Worm (Caenorhabditis elegans) whole organism, L4 larva: Measurements from ENCODE around the gene F13H8.11.

ENCODE experiments used
- F44E2.7 ChIP-seq: fragments of 200-800 bp; sonication (Bioruptor generic); IDR thresholded peaks from 2 replicates; pipeline ENCODE4 v2.1.2; 2022; ENCODE audit warnings: missing genetic modification characterization, missing compliant biosample characterization
- F49E8.2 ChIP-seq: sonication (generic microtip); optimal IDR thresholded peaks from 2 replicates; lab custom pipeline; 2016; ENCODE audit warnings: missing compliant biosample characterization, mild to moderate bottlenecking, missing genetic modification characterization, borderline replicate concordance
- T20F7.1 ChIP-seq: fragments of 200-800 bp; sonication (Bioruptor generic); optimal IDR thresholded peaks from 2 replicates; lab custom pipeline; 2018; ENCODE audit warnings: mild to moderate bottlenecking, missing genetic modification characterization, missing compliant biosample characterization
- T26A8.4 ChIP-seq: fragments of 200-800 bp; sonication (Bioruptor generic); IDR thresholded peaks from 2 replicates; pipeline ENCODE4 v1.3.6; 2022; ENCODE audit warnings: missing genetic modification characterization, missing compliant biosample characterization
- Y105C5A.15 ChIP-seq: fragments of 200-800 bp; sonication (Bioruptor generic); IDR thresholded peaks from 2 replicates; pipeline ENCODE4 v1.3.6; 2022; ENCODE audit warnings: missing genetic modification characterization, missing compliant biosample characterization
- Y48G9A.11 ChIP-seq: fragments of 200-800 bp; sonication (Bioruptor generic); IDR thresholded peaks from 2 replicates; pipeline ENCODE4 v1.3.6; 2022; ENCODE audit warnings: missing genetic modification reagents, missing genetic modification characterization, missing compliant biosample characterization
- Y5F2A.4 ChIP-seq: fragments of 200-800 bp; sonication (Bioruptor generic); optimal IDR thresholded peaks from 2 replicates; lab custom pipeline; 2018; ENCODE audit warnings: mild to moderate bottlenecking, missing genetic modification characterization, missing compliant biosample characterization
- ZK337.2 ChIP-seq: fragments of 200-800 bp; sonication (Bioruptor generic); IDR thresholded peaks from 2 replicates; pipeline ENCODE4 v1.3.6; 2022; ENCODE audit warnings: missing genetic modification reagents, missing genetic modification characterization, missing compliant biosample characterization
- ZK546.5 ChIP-seq, 2 experiments: sonication (generic microtip); optimal IDR thresholded peaks; 2 replicates each; lab custom pipeline; 2017; ENCODE audit warnings: missing biosample characterization in 2 of 2, missing genetic modification characterization in 2 of 2
- aha-1 ChIP-seq: fragments of 150-350 bp; peaks from one replicate; lab custom pipeline; 2014; ENCODE audit warnings: missing biosample characterization, missing genetic modification characterization
- aly-2 ChIP-seq: sonication (generic microtip); optimal IDR thresholded peaks from 2 replicates; lab custom pipeline; 2018; ENCODE audit warnings: missing biosample characterization, missing genetic modification characterization
- arid-1 ChIP-seq: fragments of 200-800 bp; sonication (Bioruptor generic); conservative IDR thresholded peaks from 2 replicates; pipeline ENCODE4 v1.3.6; 2022; ENCODE audit warnings: missing genetic modification reagents, missing genetic modification characterization, missing compliant biosample characterization
- ceh-20 ChIP-seq: fragments of 200-800 bp; sonication (Bioruptor generic); IDR thresholded peaks from 2 replicates; pipeline ENCODE4 v1.3.6; 2022; ENCODE audit warnings: missing genetic modification reagents, missing genetic modification characterization, missing compliant biosample characterization
- ceh-28 ChIP-seq: fragments of 150-350 bp; optimal IDR thresholded peaks from 2 replicates; lab custom pipeline; 2014; ENCODE audit warnings: missing biosample characterization, missing genetic modification reagents, missing genetic modification characterization
- ceh-32 ChIP-seq: sonication (generic microtip); optimal IDR thresholded peaks from 2 replicates; lab custom pipeline; 2016; ENCODE audit warnings: mild to moderate bottlenecking, missing genetic modification characterization, missing compliant biosample characterization; ENCODE audit not compliant: poor library complexity
- ceh-44 ChIP-seq: fragments of 200-800 bp; sonication (Bioruptor generic); IDR thresholded peaks from 2 replicates; pipeline ENCODE4 v1.3.6; 2022; ENCODE audit warnings: missing genetic modification reagents, missing genetic modification characterization, missing compliant biosample characterization
- ces-1 ChIP-seq: fragments of 150-350 bp; sonication (generic microtip); optimal IDR thresholded peaks from 4 replicates; lab custom pipeline; 2014; ENCODE audit warnings: missing biosample characterization, missing genetic modification reagents, missing genetic modification characterization
- cey-2 ChIP-seq: sonication (generic microtip); optimal IDR thresholded peaks from 3 replicates; lab custom pipeline; 2017; ENCODE audit warnings: missing genetic modification characterization, mild to moderate bottlenecking, missing compliant biosample characterization, antibody characterized with exemption, borderline replicate concordance; ENCODE audit not compliant: insufficient read depth
- daf-8 ChIP-seq: fragments of 200-800 bp; sonication (Bioruptor generic); IDR thresholded peaks from 2 replicates; pipeline ENCODE4 v1.3.6; 2022; ENCODE audit warnings: missing genetic modification characterization, missing compliant biosample characterization
- egl-43 ChIP-seq: fragments of 200-800 bp; sonication (Bioruptor generic); IDR thresholded peaks from 2 replicates; pipeline ENCODE4 v1.3.6; 2022; ENCODE audit warnings: missing genetic modification reagents, missing genetic modification characterization, missing compliant biosample characterization
- fkh-10 ChIP-seq: fragments of 150-350 bp; optimal IDR thresholded peaks from 2 replicates; lab custom pipeline; 2014; ENCODE audit warnings: missing biosample characterization, missing genetic modification reagents, missing genetic modification characterization
- gei-8 ChIP-seq: fragments of 200-800 bp; sonication (Bioruptor generic); optimal IDR thresholded peaks from 2 replicates; lab custom pipeline; 2018; ENCODE audit warnings: mild to moderate bottlenecking, missing genetic modification characterization, missing compliant biosample characterization
- hlh-30 ChIP-seq: sonication (generic microtip); optimal IDR thresholded peaks from 2 replicates; lab custom pipeline; 2017; ENCODE audit warnings: antibody characterized with exemption, mild to moderate bottlenecking, missing genetic modification characterization, missing compliant biosample characterization; ENCODE audit not compliant: insufficient read depth
- hmg-1.1 ChIP-seq: fragments of 200-800 bp; sonication (Bioruptor generic); IDR thresholded peaks from 2 replicates; pipeline ENCODE4 v1.3.6; 2022; ENCODE audit warnings: missing genetic modification reagents, missing genetic modification characterization, missing compliant biosample characterization
- lim-7 ChIP-seq: fragments of 200-800 bp; sonication (Bioruptor generic); IDR thresholded peaks from 2 replicates; pipeline ENCODE4 v1.3.6; 2022; ENCODE audit warnings: missing genetic modification characterization, missing compliant biosample characterization
- lin-15B ChIP-seq: fragments of 150-350 bp; sonication (generic microtip); optimal IDR thresholded peaks from 3 replicates; lab custom pipeline; 2014; ENCODE audit warnings: missing biosample characterization, missing genetic modification characterization
- lsy-2 ChIP-seq, 2 experiments: fragments of 150-350 bp in 1 of 2; sonication (generic microtip) in 1 of 2; optimal IDR thresholded peaks; 2 replicates each; lab custom pipeline; 2014 to 2017; ENCODE audit warnings: missing biosample characterization in 2 of 2, missing genetic modification characterization in 2 of 2
- madf-5 ChIP-seq, 2 experiments: fragments of 200-800 bp; sonication (Bioruptor generic); IDR thresholded peaks; 2 replicates each; pipeline ENCODE4 v1.3.6; 2022; ENCODE audit warnings: missing compliant biosample characterization in 2 of 2, missing genetic modification characterization in 2 of 2
- madf-9 ChIP-seq: fragments of 200-800 bp; sonication (Bioruptor generic); conservative IDR thresholded peaks from 2 replicates; pipeline ENCODE4 v1.3.6; 2022; ENCODE audit warnings: missing genetic modification reagents, missing genetic modification characterization, missing compliant biosample characterization
- mdl-1 ChIP-seq, 2 experiments: fragments of 150-350 bp in 1 of 2; sonication (generic microtip) in 1 of 2; optimal IDR thresholded peaks; 2 replicates each; lab custom pipeline; 2014 to 2017; ENCODE audit warnings: missing biosample characterization in 2 of 2, missing genetic modification characterization in 2 of 2
- mdt-29 ChIP-seq: fragments of 200-800 bp; sonication (Bioruptor generic); IDR thresholded peaks from 2 replicates; pipeline ENCODE4 v1.3.6; 2022; ENCODE audit warnings: missing genetic modification reagents, missing genetic modification characterization, missing compliant biosample characterization
- mxl-2 ChIP-seq: fragments of 200-800 bp; sonication (Bioruptor generic); conservative IDR thresholded peaks from 2 replicates; pipeline ENCODE4 v1.3.6; 2022; ENCODE audit warnings: missing genetic modification reagents, missing genetic modification characterization, missing compliant biosample characterization
- nhr-237 ChIP-seq: sonication (generic microtip); optimal IDR thresholded peaks from 2 replicates; lab custom pipeline; 2017; ENCODE audit warnings: missing biosample characterization, missing genetic modification characterization
- nhr-25 ChIP-seq: sonication (generic microtip); optimal IDR thresholded peaks from 2 replicates; lab custom pipeline; 2017; ENCODE audit warnings: missing genetic modification characterization, mild to moderate bottlenecking, missing compliant biosample characterization, antibody characterized with exemption, moderate library complexity, borderline replicate concordance; ENCODE audit not compliant: insufficient read depth
- nhr-6 ChIP-seq: fragments of 150-350 bp; optimal IDR thresholded peaks from 2 replicates; lab custom pipeline; 2014; ENCODE audit warnings: missing biosample characterization, missing genetic modification characterization
- nhr-76 ChIP-seq: fragments of 150-350 bp; optimal IDR thresholded peaks from 2 replicates; lab custom pipeline; 2014; ENCODE audit warnings: missing biosample characterization, missing genetic modification characterization
- nhr-77 ChIP-seq: fragments of 150-350 bp; optimal IDR thresholded peaks from 2 replicates; lab custom pipeline; 2014; ENCODE audit warnings: missing biosample characterization, missing genetic modification characterization
- pha-4 ChIP-seq, 2 experiments: fragments of 150-350 bp in 1 of 2; fragments of 200-800 bp in 1 of 2; sonication (Bioruptor generic) in 1 of 2; IDR thresholded peaks in 1 of 2; optimal IDR thresholded peaks in 1 of 2; 2 replicates each; pipeline versions ENCODE4 v1.3.6 to Lab custom; 2014 to 2022; ENCODE audit warnings: missing genetic modification characterization in 2 of 2, missing genetic modification reagents in 2 of 2, missing biosample characterization in 1 of 2, missing compliant biosample characterization in 1 of 2
- pqm-1 ChIP-seq: sonication (generic microtip); optimal IDR thresholded peaks from 2 replicates; lab custom pipeline; 2017; ENCODE audit warnings: missing biosample characterization, missing genetic modification characterization
- rbr-2 ChIP-seq: sonication (generic microtip); optimal IDR thresholded peaks from 2 replicates; lab custom pipeline; 2016; ENCODE audit warnings: missing genotype, missing genetic modification characterization, missing compliant biosample characterization
- sdz-12 ChIP-seq: fragments of 200-800 bp; sonication (Bioruptor generic); optimal IDR thresholded peaks from 2 replicates; lab custom pipeline; 2018; ENCODE audit warnings: mild to moderate bottlenecking, missing genetic modification characterization, missing compliant biosample characterization
- set-16 ChIP-seq: fragments of 200-800 bp; sonication (Bioruptor generic); IDR thresholded peaks from 2 replicates; pipeline ENCODE4 v1.3.6; 2022; ENCODE audit warnings: missing genetic modification reagents, missing genetic modification characterization, missing compliant biosample characterization
- snpc-1.2 ChIP-seq: fragments of 200-800 bp; sonication (Bioruptor generic); IDR thresholded peaks from 2 replicates; pipeline ENCODE4 v1.3.6; 2022; ENCODE audit warnings: missing genetic modification reagents, missing genetic modification characterization, missing compliant biosample characterization
- tra-1 ChIP-seq: fragments of 200-800 bp; sonication (Bioruptor generic); IDR thresholded peaks from 2 replicates; pipeline ENCODE4 v1.3.6; 2022; ENCODE audit warnings: missing genetic modification reagents, missing genetic modification characterization, missing compliant biosample characterization
- vab-7 ChIP-seq: fragments of 200-800 bp; sonication (Bioruptor generic); IDR thresholded peaks from 2 replicates; pipeline ENCODE4 v1.3.6; 2022; ENCODE audit warnings: missing genetic modification reagents, missing genetic modification characterization, missing compliant biosample characterization
- zag-1 ChIP-seq: fragments of 150-350 bp; optimal IDR thresholded peaks from 2 replicates; lab custom pipeline; 2014; ENCODE audit warnings: missing biosample characterization, missing genetic modification characterization

F13H8.11 gene

ce11 chrII:6273916-6274315, 14.1 kb upstream of the F13H8.11 start, which contains the start of gene bpl-1:
Gene bpl-1, plus strand, starts transcription at chrII:6274216.
- TF ChIP-seq cey-2 (tag; lab: Kevin White, UChicago) (no peak), lsy-2 (tag; optimal IDR thresholded peaks at IDR 0.05; lab: Kevin White, UChicago) (peak in 1 of 2 experiments; percentile 27)

ce11 chrII:6269805-6270414, 10.1 kb upstream of the F13H8.11 start, which contains the start of gene F13H8.2:
Gene F13H8.2, plus strand, starts transcription at chrII:6270364.
- TF ChIP-seq tra-1 (GFP tag; lab: Robert Waterston, UW) (peak; percentile 62; the same call in 1 of the 2 replicates), mxl-2 (GFP tag; lab: Robert Waterston, UW) (0 out of 2 replicates have a peak, but pooled peaks have one; percentile 35), hmg-1.1 (GFP tag; lab: Robert Waterston, UW) (peak; percentile 90), pha-4 (GFP tag; IDR thresholded peaks at IDR 0.05; lab: Robert Waterston, UW) (no peak), pha-4 (tag; optimal IDR thresholded peaks at IDR 0.05; lab: Kevin White, UChicago) (no peak), set-16 (GFP tag; lab: Robert Waterston, UW) (no peak; the same call in 1 of the 2 replicates), snpc-1.2 (GFP tag; lab: Robert Waterston, UW) (peak; percentile 61; the same call in 1 of the 2 replicates), hlh-30 (tag; lab: Kevin White, UChicago) (peak; percentile 68), F49E8.2 (tag; lab: Kevin White, UChicago) (peak; percentile 22), madf-9 (GFP tag; lab: Robert Waterston, UW) (no peak; the same call in 1 of the 2 replicates), ZK546.5 (tag; optimal IDR thresholded peaks at IDR 0.05; lab: Kevin White, UChicago) (no peak), T26A8.4 (GFP tag; lab: Robert Waterston, UW) (peak; percentile 76), ceh-20 (GFP tag; lab: Robert Waterston, UW) (peak; percentile 77), nhr-25 (tag; lab: Kevin White, UChicago) (no peak), egl-43 (peak; percentile 78), lim-7 (GFP tag; lab: Robert Waterston, UW) (no peak), Y105C5A.15 (GFP tag; lab: Robert Waterston, UW) (no peak), lsy-2 (tag; optimal IDR thresholded peaks at IDR 0.05; lab: Kevin White, UChicago) (peak; percentile 26 to 80), ceh-32 (tag; lab: Kevin White, UChicago) (no peak), mdl-1 (tag; optimal IDR thresholded peaks at IDR 0.05; lab: Kevin White, UChicago) (peak in 1 of 2 experiments; percentile 52), nhr-77 (tag; lab: Kevin White, UChicago) (peak; percentile 28), daf-8 (GFP tag; lab: Robert Waterston, UW) (no peak), madf-5 (GFP tag; IDR thresholded peaks at IDR 0.05; lab: Robert Waterston, UW) (no peak), gei-8 (GFP tag; lab: Kevin White, UChicago) (no peak), Y5F2A.4 (GFP tag; lab: Kevin White, UChicago) (no peak), vab-7 (GFP tag; lab: Robert Waterston, UW) (peak; percentile 77), ces-1 (no peak), mdt-29 (GFP tag; lab: Robert Waterston, UW) (no peak), fkh-10 (GFP tag; lab: Kevin White, UChicago) (no peak), nhr-6 (peak; percentile 36), lin-15B (tag; lab: Kevin White, UChicago) (no peak), zag-1 (tag; lab: Kevin White, UChicago) (no peak), nhr-237 (tag; lab: Kevin White, UChicago) (no peak), ceh-28 (tag; lab: Kevin White, UChicago) (no peak), T20F7.1 (peak; percentile 63), aly-2 (tag; lab: Kevin White, UChicago) (no peak), pqm-1 (tag; lab: Kevin White, UChicago) (no peak), aha-1 (tag; lab: Kevin White, UChicago) (no peak), rbr-2 (peak; percentile 78), ZK337.2 (GFP tag; lab: Robert Waterston, UW) (peak; percentile 70; the same call in 1 of the 2 replicates), nhr-76 (tag; lab: Kevin White, UChicago) (no peak), sdz-12 (GFP tag; lab: Kevin White, UChicago) (no peak), ceh-44 (GFP tag; lab: Robert Waterston, UW) (peak; percentile 79), F44E2.7 (GFP tag; lab: Robert Waterston, UW) (no peak), Y48G9A.11 (GFP tag; lab: Robert Waterston, UW) (peak; percentile 70), arid-1 (peak; percentile 93)
